Worm (Caenorhabditis elegans): ENCODE data around the gene npr-7.

ce11 chrX:9268373-9268772 is 50.6 kb downstream of the npr-7 start:
- TF ChIP-seq hmg-4 (GFP tag; optimal IDR thresholded peaks at IDR 0.05) (no peak), ama-1 (optimal IDR thresholded peaks at IDR 0.05) (peak; percentile 29), flt-1 (GFP tag; IDR thresholded peaks at IDR 0.05) (no peak), tbx-37 (GFP tag; conservative IDR thresholded peaks at IDR 0.05) (no peak), sea-1 (GFP tag; conservative IDR thresholded peaks at IDR 0.05) (no peak), hnd-1 (tag; optimal IDR thresholded peaks at IDR 0.05) (no peak), ceh-36 (tag; optimal IDR thresholded peaks at IDR 0.05) (no peak), tbx-11 (GFP tag; IDR thresholded peaks at IDR 0.05) (no peak), ceh-13 (GFP tag; optimal IDR thresholded peaks at IDR 0.05) (no peak), scrt-1 (GFP tag; IDR thresholded peaks at IDR 0.05) (no peak), hmbx-1 (tag; optimal IDR thresholded peaks at IDR 0.05) (no peak), pes-1 (GFP tag; IDR thresholded peaks at IDR 0.05) (no peak), aly-1 (tag; optimal IDR thresholded peaks at IDR 0.05) (no peak)

All from whole organism, early embryonic.